Worm (Caenorhabditis elegans) whole organism, L4/young adult: ENCODE results near the gene F54D5.4.
"Not testable (repeated sequence)": the region's sequence is repeated elsewhere in the genome, so short reads cannot be mapped to it uniquely, and the experiment has no call there.

Experiments used
- dao-5 ChIP-seq: sonication (generic microtip); optimal IDR thresholded peaks from 2 replicates; lab custom pipeline; 2016; ENCODE audit warnings: missing genotype, missing genetic modification characterization, moderate library complexity, missing compliant biosample characterization
- him-1 ChIP-seq: sonication (generic microtip); optimal IDR thresholded peaks from 2 replicates; lab custom pipeline; 2016; ENCODE audit warnings: missing genotype, missing genetic modification reagents, missing genetic modification characterization, missing compliant biosample characterization

ce11 chrII:11534429-11535099 lies 35.1 kb upstream of the F54D5.4 start, which contains the start of gene Y62F5A.12:
- peak; percentile 62 for TF ChIP-seq him-1 (tag; lab: Kevin White, UChicago)
- not testable (repeated sequence) for TF ChIP-seq dao-5 (tag; lab: Kevin White, UChicago)
